Fruit fly (Drosophila melanogaster): ENCODE results near the gene otu.

The otu gene

DNA sequence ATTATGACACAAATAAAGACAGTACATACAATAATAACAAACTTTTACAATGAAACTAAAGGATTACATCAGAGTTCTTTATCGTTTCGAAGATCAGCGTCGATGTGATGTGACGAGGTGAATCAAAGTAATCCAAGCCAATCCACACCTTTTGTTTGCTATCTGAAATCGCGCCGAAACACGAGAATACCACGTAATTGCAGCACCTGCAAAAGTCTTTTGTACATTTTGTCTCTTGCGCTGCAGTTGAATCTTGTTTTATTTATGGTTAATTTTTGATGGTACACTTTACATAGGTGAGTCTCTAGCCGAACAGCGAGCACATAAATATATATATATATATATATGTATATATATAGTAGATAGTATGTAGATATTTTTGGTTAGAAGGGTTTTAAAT lies 4.6 kb downstream of the otu start:
- TF ChIP-seq ssp (GFP tag; IDR thresholded peaks at IDR 0.05) (no peak), CG7271 (tag; optimal IDR thresholded peaks at IDR 0.05) (no peak), schlank (tag; optimal IDR thresholded peaks at IDR 0.05) (no peak), insv (GFP tag; optimal IDR thresholded peaks at IDR 0.05) (no peak), CG2129 (GFP tag; IDR thresholded peaks at IDR 0.05; ENCODE audit: partially characterized antibody) (no peak), CG3995 (GFP tag; optimal IDR thresholded peaks at IDR 0.05) (no peak), Atf-2 (GFP tag; optimal IDR thresholded peaks at IDR 0.05) (no peak), ac (GFP tag; optimal IDR thresholded peaks at IDR 0.05) (no peak), bigmax (GFP tag; optimal IDR thresholded peaks at IDR 0.05) (no peak), CG13296 (GFP tag; optimal IDR thresholded peaks at IDR 0.05) (no peak), ash1 (GFP tag; optimal IDR thresholded peaks at IDR 0.05) (no peak), CG4820 (GFP tag; optimal IDR thresholded peaks at IDR 0.05) (no peak), CG33557 (GFP tag; optimal IDR thresholded peaks at IDR 0.05) (no peak), crp (GFP tag; optimal IDR thresholded peaks at IDR 0.05) (no peak)

DNA sequence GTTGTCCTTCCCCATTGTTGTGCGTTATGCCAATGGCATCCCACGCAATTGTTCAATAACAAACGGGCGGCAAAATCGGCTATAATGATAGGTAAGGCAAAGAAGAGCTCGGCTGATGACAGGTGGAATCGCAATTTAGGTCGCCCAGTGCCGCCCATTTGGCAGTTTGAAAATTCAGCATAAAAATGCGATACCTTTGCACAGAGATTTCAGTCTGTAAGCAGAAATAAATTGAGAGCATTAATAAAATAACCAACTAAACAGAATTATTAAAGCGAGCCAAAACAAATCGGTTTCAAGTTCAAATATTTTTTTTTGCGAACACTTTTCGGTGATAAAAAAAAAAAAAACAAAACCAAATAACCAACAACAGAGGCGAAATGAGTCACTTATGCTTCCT lies 5.7 kb downstream of the otu start, which contains the start of gene CG33223:
CG33223 (minus strand) TSS at position 215 of the 400 bp plus-strand sequence.
- no peak for TF ChIP-seq CG15269 (tag; optimal IDR thresholded peaks at IDR 0.05)
- no peak for TF ChIP-seq pita (GFP tag; optimal IDR thresholded peaks at IDR 0.05)
- no peak for TF ChIP-seq chm (GFP tag; IDR thresholded peaks at IDR 0.05)
- no peak for TF ChIP-seq scrt (GFP tag; optimal IDR thresholded peaks at IDR 0.05)
- TF ChIP-seq bsh (GFP tag; optimal IDR thresholded peaks at IDR 0.05), result no peak

DNA sequence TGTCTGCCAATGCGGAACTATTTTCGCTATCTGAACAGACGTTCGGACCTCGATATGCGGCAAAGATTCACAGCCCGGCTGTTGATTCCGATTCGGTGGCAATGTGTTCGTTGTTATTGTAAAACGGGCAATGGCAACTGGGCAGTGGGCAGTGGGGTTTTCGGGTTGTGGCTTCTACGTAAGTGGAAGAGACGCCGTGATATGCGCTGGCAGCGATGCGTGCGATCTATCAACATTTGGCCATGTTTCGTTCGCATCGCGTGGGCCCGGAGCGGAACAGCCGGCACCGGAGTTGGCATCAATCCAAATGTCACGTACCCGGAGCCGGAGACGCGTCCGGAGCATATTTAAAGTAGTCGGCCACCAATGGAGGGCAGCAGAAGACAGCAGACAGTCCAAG lies 7.9 kb downstream of the otu start, which contains the start of gene Cp38:
Cp38 (plus strand) TSS at position 376 of the 400 bp plus-strand sequence.
- no peak for TF ChIP-seq Med (GFP tag)
- 0 out of 2 replicates have a peak, but pooled peaks have one; percentile 5 for TF ChIP-seq CG14667 (GFP tag; IDR thresholded peaks at IDR 0.05)
- TF ChIP-seq dmrt99B (tag; optimal IDR thresholded peaks at IDR 0.05), result no peak
- TF ChIP-seq hth (optimal IDR thresholded peaks at IDR 0.05), result no peak

DNA sequence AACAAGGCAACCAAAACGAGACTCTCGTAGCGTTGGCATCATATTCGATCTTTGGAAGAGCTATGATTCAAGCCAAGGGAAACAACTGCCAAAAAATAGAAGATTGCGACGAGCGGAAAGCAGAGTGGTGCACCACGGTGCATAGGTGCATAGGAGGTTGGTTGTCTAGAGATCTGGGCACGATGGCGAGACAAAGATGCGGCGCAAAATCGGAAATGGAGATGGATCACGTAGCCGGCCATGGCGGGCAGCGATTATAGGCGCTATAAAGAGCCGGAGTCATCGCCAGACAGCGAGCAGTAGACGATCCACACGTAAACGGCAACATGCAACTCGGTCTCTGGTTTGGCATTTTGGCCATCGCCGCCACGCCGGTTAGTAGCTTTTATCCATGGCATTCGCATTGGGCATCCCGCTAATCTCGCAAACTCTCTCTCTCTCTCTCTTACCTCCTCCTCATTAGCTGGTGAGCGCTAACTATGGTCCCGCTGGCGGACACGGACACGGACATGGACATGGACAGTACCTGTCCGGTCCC lies 10.2 kb downstream of the otu start, which contains the start of gene Cp36:
Cp36 (plus strand) TSS at position 289 of the 538 bp plus-strand sequence.
- no peak for TF ChIP-seq Max (GFP tag; optimal IDR thresholded peaks at IDR 0.05)
- TF ChIP-seq C15 (GFP tag; IDR thresholded peaks at IDR 0.05), result no peak
- no peak for TF ChIP-seq inv (GFP tag; IDR thresholded peaks at IDR 0.05; ENCODE audit: partially characterized antibody)
- TF ChIP-seq odd (GFP tag; optimal IDR thresholded peaks at IDR 0.05), result no peak
- no peak for TF ChIP-seq CG11504 (tag; optimal IDR thresholded peaks at IDR 0.05)
- no peak for TF ChIP-seq kay (GFP tag; optimal IDR thresholded peaks at IDR 0.05)
- no peak for TF ChIP-seq Fer1 (GFP tag; optimal IDR thresholded peaks at IDR 0.05)
- TF ChIP-seq MTF-1 (GFP tag; optimal IDR thresholded peaks at IDR 0.05; ENCODE audit: borderline replicate concordance), result no peak
- no peak for TF ChIP-seq nerfin-1 (tag; optimal IDR thresholded peaks at IDR 0.05)

DNA sequence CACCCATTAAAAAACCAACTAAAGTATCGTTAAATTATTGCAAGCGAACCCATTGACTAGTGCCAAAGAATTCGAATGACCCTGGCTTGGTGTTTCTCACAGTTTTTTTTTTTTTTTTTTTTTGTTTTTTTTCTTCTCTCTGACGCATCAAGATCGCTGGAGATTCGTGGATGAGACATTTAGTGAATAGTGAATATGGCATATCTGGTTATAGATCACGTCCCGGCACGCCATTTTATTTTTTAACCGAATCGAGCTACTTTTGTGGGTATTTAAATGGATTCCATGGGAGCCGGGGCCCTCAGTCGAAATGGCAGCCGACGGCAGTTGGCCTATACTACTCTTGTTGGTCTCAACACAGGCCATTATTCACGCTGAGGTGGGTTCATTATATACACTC lies 12.5 kb downstream of the otu start, which contains the start of gene Cp7Fc:
Cp7Fc (plus strand) TSS at position 301 of the 400 bp plus-strand sequence.
- no peak for TF ChIP-seq CG8765 (GFP tag; IDR thresholded peaks at IDR 0.05)
- no peak for TF ChIP-seq Taf1 (GFP tag; IDR thresholded peaks at IDR 0.05)
- no peak for TF ChIP-seq CG18619 (GFP tag; optimal IDR thresholded peaks at IDR 0.05)
- no peak for TF ChIP-seq CG6272 (GFP tag; IDR thresholded peaks at IDR 0.05)
- no peak for TF ChIP-seq CG32767 (GFP tag; IDR thresholded peaks at IDR 0.05)
- TF ChIP-seq chinmo (GFP tag; IDR thresholded peaks at IDR 0.05; ENCODE audit: partially characterized antibody), result no peak
- no peak for TF ChIP-seq CG1233 (GFP tag; optimal IDR thresholded peaks at IDR 0.05)
